Fruit fly (Drosophila melanogaster): Measurements from ENCODE around the gene Npc2d.

Npc2d gene

dm6 chr3R:10089171-10089664 lies 33.3 kb upstream of the Npc2d start (continued):
- TF ChIP-seq CG8478 (optimal IDR thresholded peaks at IDR 0.05) (no peak), dpn (GFP tag; optimal IDR thresholded peaks at IDR 0.05) (no peak), ato (GFP tag; IDR thresholded peaks at IDR 0.05; ENCODE audit: partially characterized antibody) (no peak), CG3281 (GFP tag; optimal IDR thresholded peaks at IDR 0.05) (no peak), ash1 (GFP tag; optimal IDR thresholded peaks at IDR 0.05) (no peak), CG11247 (GFP tag; IDR thresholded peaks at IDR 0.05) (no peak), CG4854 (GFP tag; optimal IDR thresholded peaks at IDR 0.05) (no peak), repo (GFP tag; optimal IDR thresholded peaks at IDR 0.05) (no peak), ewg (GFP tag; optimal IDR thresholded peaks at IDR 0.05) (peak; percentile 68), toy (GFP tag; IDR thresholded peaks at IDR 0.05) (no peak), CG8765 (GFP tag; IDR thresholded peaks at IDR 0.05) (no peak), CG2129 (GFP tag; IDR thresholded peaks at IDR 0.05; ENCODE audit: partially characterized antibody) (no peak), HLHmδ (GFP tag; optimal IDR thresholded peaks at IDR 0.05) (no peak), mld (GFP tag; IDR thresholded peaks at IDR 0.05; ENCODE audit: partially characterized antibody) (no peak), CG11398 (GFP tag; optimal IDR thresholded peaks at IDR 0.05) (no peak), Asciz (GFP tag; optimal IDR thresholded peaks at IDR 0.05) (no peak), sima (GFP tag; optimal IDR thresholded peaks at IDR 0.05) (no peak), CG12769 (tag; optimal IDR thresholded peaks at IDR 0.05) (peak; percentile 17), Sox100B (GFP tag; optimal IDR thresholded peaks at IDR 0.05) (no peak), CG17361 (GFP tag; IDR thresholded peaks at IDR 0.05) (no peak), Abd-B (GFP tag; optimal IDR thresholded peaks at IDR 0.05) (no peak), corto (GFP tag; optimal IDR thresholded peaks at IDR 0.05) (peak; percentile 34), jigr1 (GFP tag; IDR thresholded peaks at IDR 0.05) (no peak), nerfin-2 (GFP tag; IDR thresholded peaks at IDR 0.05; ENCODE audit: partially characterized antibody) (no peak), lov (optimal IDR thresholded peaks at IDR 0.05) (no peak), lov (GFP tag; IDR thresholded peaks at IDR 0.05) (no peak), CG34422 (GFP tag; IDR thresholded peaks at IDR 0.05) (peak; percentile 20; the same call in 1 of the 3 replicates), sd (tag; optimal IDR thresholded peaks at IDR 0.05) (peak; percentile 74), Bgb (GFP tag; IDR thresholded peaks at IDR 0.05; ENCODE audit: partially characterized antibody) (no peak; the same call in 1 of the 2 replicates), al (GFP tag; IDR thresholded peaks at IDR 0.05) (no peak), onecut (GFP tag; IDR thresholded peaks at IDR 0.05) (peak; percentile 69), her (GFP tag; optimal IDR thresholded peaks at IDR 0.05) (no peak), Opbp (GFP tag; IDR thresholded peaks at IDR 0.05; ENCODE audit: partially characterized antibody) (0 out of 3 replicates have a peak, but pooled peaks have one; percentile 18), scrt (GFP tag; optimal IDR thresholded peaks at IDR 0.05) (peak; percentile 70), emc (GFP tag; optimal IDR thresholded peaks at IDR 0.05) (no peak), Lim3 (GFP tag; IDR thresholded peaks at IDR 0.05) (no peak), CG13894 (tag; optimal IDR thresholded peaks at IDR 0.05) (no peak), CG30403 (GFP tag; optimal IDR thresholded peaks at IDR 0.05) (no peak), dimm (GFP tag; IDR thresholded peaks at IDR 0.05) (no peak), cas (GFP tag; IDR thresholded peaks at IDR 0.05) (no peak), CG10959 (GFP tag; IDR thresholded peaks at IDR 0.05) (no peak), Xbp1 (GFP tag; optimal IDR thresholded peaks at IDR 0.05) (no peak), NFAT (GFP tag; IDR thresholded peaks at IDR 0.05) (no peak), tup (GFP tag; optimal IDR thresholded peaks at IDR 0.05) (no peak), CG10147 (GFP tag; optimal IDR thresholded peaks at IDR 0.05) (no peak), jumu (GFP tag; optimal IDR thresholded peaks at IDR 0.05) (no peak), CG15479 (GFP tag; optimal IDR thresholded peaks at IDR 0.05) (no peak), Oli (tag; optimal IDR thresholded peaks at IDR 0.05) (no peak), HLH4C (GFP tag; IDR thresholded peaks at IDR 0.05; ENCODE audit: partially characterized antibody) (no peak), nau (GFP tag; optimal IDR thresholded peaks at IDR 0.05) (no peak), MTF-1 (GFP tag; optimal IDR thresholded peaks at IDR 0.05; ENCODE audit: borderline replicate concordance) (no peak)
